Fruit fly (Drosophila melanogaster) whole organism, prepupa: ENCODE results near the gene Alg2.

Source experiments
- CG10631 ChIP-seq: fragments of 200-800 bp; sonication (Bioruptor generic); optimal IDR thresholded peaks from 2 replicates; lab custom pipeline; 2016; ENCODE audit warnings: missing biosample characterization, missing genetic modification characterization
- CG10669 ChIP-seq: fragments of 200-800 bp; sonication (Bioruptor generic); optimal IDR thresholded peaks from 3 replicates; lab custom pipeline; 2018; ENCODE audit warnings: missing biosample characterization, mild to moderate bottlenecking, missing genetic modification characterization, moderate library complexity
- CG11294 ChIP-seq: fragments of 200-800 bp; sonication (Bioruptor generic); IDR thresholded peaks from 2 replicates; pipeline ENCODE4 v1.3.6; 2022; ENCODE audit warnings: missing biosample characterization, missing genetic modification characterization
- CG11762 ChIP-seq: fragments of 200-800 bp; sonication (Bioruptor generic); optimal IDR thresholded peaks from 3 replicates; lab custom pipeline; 2016; ENCODE audit warnings: missing biosample characterization, missing genetic modification characterization; ENCODE audit not compliant: insufficient read depth
- CG11902 ChIP-seq: fragments of 200-800 bp; sonication (Bioruptor generic); optimal IDR thresholded peaks from 3 replicates; lab custom pipeline; 2016; ENCODE audit warnings: missing biosample characterization, missing genetic modification characterization
- CG15336 ChIP-seq: fragments of 200-800 bp; sonication (Bioruptor generic); IDR thresholded peaks from 2 replicates; pipeline ENCODE4 v1.3.6; 2022; ENCODE audit warnings: missing biosample characterization, missing genetic modification characterization
- CG1621 ChIP-seq: fragments of 200-800 bp; sonication (Bioruptor generic); optimal IDR thresholded peaks from 3 replicates; lab custom pipeline; 2018; ENCODE audit warnings: missing biosample characterization, mild to moderate bottlenecking, missing genetic modification characterization
- CG16779 ChIP-seq: fragments of 200-800 bp; sonication (Bioruptor generic); optimal IDR thresholded peaks from 3 replicates; lab custom pipeline; 2017; ENCODE audit warnings: missing biosample characterization, mild to moderate bottlenecking, missing genetic modification characterization
- CG3032 ChIP-seq: fragments of 200-800 bp; optimal IDR thresholded peaks from 2 replicates; lab custom pipeline; 2019; ENCODE audit warnings: missing biosample characterization, mild to moderate bottlenecking, missing genetic modification characterization, moderate library complexity
- CG32006 ChIP-seq: fragments of 200-800 bp; sonication (Bioruptor generic); optimal IDR thresholded peaks from 3 replicates; lab custom pipeline; 2017; ENCODE audit warnings: missing biosample characterization, mild to moderate bottlenecking, missing genetic modification characterization
- CG3919 ChIP-seq: fragments of 200-800 bp; sonication (Bioruptor generic); optimal IDR thresholded peaks from 3 replicates; lab custom pipeline; 2016; ENCODE audit warnings: missing biosample characterization, missing genetic modification characterization
- CG4318 ChIP-seq: fragments of 200-800 bp; sonication (Bioruptor generic); optimal IDR thresholded peaks from 3 replicates; lab custom pipeline; 2017; ENCODE audit warnings: missing biosample characterization, mild to moderate bottlenecking, missing genetic modification characterization
- CG6163 ChIP-seq: fragments of 200-800 bp; sonication (Bioruptor generic); IDR thresholded peaks from 3 replicates; pipeline ENCODE4 v1.3.6; 2022; ENCODE audit warnings: missing biosample characterization, missing genetic modification characterization
- CG6276 ChIP-seq: fragments of 200-800 bp; sonication (Bioruptor generic); optimal IDR thresholded peaks from 2 replicates; lab custom pipeline; 2017; ENCODE audit warnings: missing biosample characterization, mild to moderate bottlenecking, missing genetic modification characterization
- CG6792 ChIP-seq: fragments of 200-800 bp; sonication (Bioruptor generic); optimal IDR thresholded peaks from 3 replicates; lab custom pipeline; 2016; ENCODE audit warnings: missing biosample characterization, missing genetic modification characterization
- CG6808 ChIP-seq: fragments of 200-800 bp; sonication (Bioruptor generic); optimal IDR thresholded peaks from 3 replicates; lab custom pipeline; 2017; ENCODE audit warnings: missing biosample characterization, missing genetic modification characterization, mild to moderate bottlenecking, moderate library complexity, missing genetic modification reagents
- CG8119 ChIP-seq: fragments of 200-800 bp; sonication (Bioruptor generic); IDR thresholded peaks from 3 replicates; pipeline ENCODE4 v1.3.6; 2022; ENCODE audit warnings: missing biosample characterization, missing genetic modification characterization
- CG9139 ChIP-seq: fragments of 200-800 bp; sonication (Bioruptor generic); optimal IDR thresholded peaks from 3 replicates; lab custom pipeline; 2017; ENCODE audit warnings: missing biosample characterization, mild to moderate bottlenecking, missing genetic modification characterization
- Eip75B ChIP-seq: fragments of 200-800 bp; sonication (Bioruptor generic); optimal IDR thresholded peaks from 3 replicates; lab custom pipeline; 2016; ENCODE audit warnings: missing biosample characterization, missing genetic modification characterization
- Eip78C ChIP-seq: fragments of 200-800 bp; sonication (Bioruptor generic); peaks from one replicate; lab custom pipeline; 2016; ENCODE audit warnings: missing biosample characterization, missing genetic modification characterization
- Ets96B ChIP-seq: fragments of 200-800 bp; optimal IDR thresholded peaks from 2 replicates; lab custom pipeline; 2019; ENCODE audit warnings: missing biosample characterization, mild to moderate bottlenecking, missing genetic modification characterization, moderate library complexity
- Hr38 ChIP-seq: sonication (Bioruptor generic); optimal IDR thresholded peaks from 2 replicates; lab custom pipeline; 2016; ENCODE audit warnings: missing biosample characterization, missing genetic modification characterization
- Hr39 ChIP-seq: fragments of 200-800 bp; sonication (Bioruptor generic); optimal IDR thresholded peaks from 2 replicates; lab custom pipeline; 2016; ENCODE audit warnings: missing biosample characterization, missing genetic modification characterization
- Hr4 ChIP-seq: fragments of 200-800 bp; sonication (Bioruptor generic); optimal IDR thresholded peaks from 3 replicates; lab custom pipeline; 2016; ENCODE audit warnings: missing biosample characterization, missing genetic modification characterization
- OdsH ChIP-seq: fragments of 200-800 bp; sonication (Bioruptor generic); optimal IDR thresholded peaks from 3 replicates; lab custom pipeline; 2016; ENCODE audit warnings: missing biosample characterization, missing genetic modification characterization
- Sox102F ChIP-seq: fragments of 200-800 bp; sonication (Bioruptor generic); optimal IDR thresholded peaks from 2 replicates; lab custom pipeline; 2016; ENCODE audit warnings: missing biosample characterization, mild to moderate bottlenecking, missing genetic modification characterization
- Sox14 ChIP-seq: fragments of 200-800 bp; sonication (Bioruptor generic); optimal IDR thresholded peaks from 3 replicates; lab custom pipeline; 2016; ENCODE audit warnings: missing biosample characterization, missing genetic modification characterization
- achi ChIP-seq: fragments of 200-800 bp; sonication (Bioruptor generic); optimal IDR thresholded peaks from 3 replicates; lab custom pipeline; 2016; ENCODE audit warnings: missing biosample characterization, missing genetic modification characterization
- dac ChIP-seq: fragments of 200-800 bp; sonication (Bioruptor generic); optimal IDR thresholded peaks from 2 replicates; lab custom pipeline; 2017; ENCODE audit warnings: missing biosample characterization, mild to moderate bottlenecking, missing genetic modification characterization
- dsx ChIP-seq: fragments of 200-800 bp; optimal IDR thresholded peaks from 3 replicates; lab custom pipeline; 2019; ENCODE audit warnings: missing biosample characterization, mild to moderate bottlenecking, missing genetic modification characterization, moderate library complexity; ENCODE audit not compliant: poor library complexity, severe bottlenecking
- eg ChIP-seq: fragments of 200-800 bp; sonication (Bioruptor generic); IDR thresholded peaks from 3 replicates; pipeline ENCODE4 v1.3.6; 2022; ENCODE audit warnings: missing biosample characterization, missing genetic modification characterization
- esn ChIP-seq: fragments of 200-800 bp; sonication (Bioruptor generic); optimal IDR thresholded peaks from 2 replicates; lab custom pipeline; 2016; ENCODE audit warnings: missing biosample characterization, mild to moderate bottlenecking, missing genetic modification characterization, moderate library complexity
- fd59A ChIP-seq: fragments of 200-800 bp; sonication (Bioruptor generic); optimal IDR thresholded peaks from 2 replicates; lab custom pipeline; 2017; ENCODE audit warnings: missing biosample characterization, mild to moderate bottlenecking, missing genetic modification characterization, missing genetic modification reagents
- net ChIP-seq: fragments of 200-800 bp; sonication (Bioruptor generic); optimal IDR thresholded peaks from 3 replicates; lab custom pipeline; 2016; ENCODE audit warnings: missing biosample characterization, missing genetic modification characterization
- pdm3 ChIP-seq: fragments of 200-800 bp; sonication (Bioruptor generic); optimal IDR thresholded peaks from 3 replicates; lab custom pipeline; 2016; ENCODE audit warnings: missing biosample characterization, missing genetic modification characterization
- salr ChIP-seq, 2 experiments: fragments of 200-800 bp; sonication (Bioruptor generic); optimal IDR thresholded peaks; 3 replicates each; lab custom pipeline; 2016 to 2018; ENCODE audit warnings: missing biosample characterization in 2 of 2, missing genetic modification characterization in 2 of 2, mild to moderate bottlenecking in 1 of 2
- spab ChIP-seq: fragments of 200-800 bp; sonication (Bioruptor generic); optimal IDR thresholded peaks from 2 replicates; lab custom pipeline; 2017; ENCODE audit warnings: missing biosample characterization, mild to moderate bottlenecking, missing genetic modification characterization, missing genetic modification reagents
- ss ChIP-seq, 2 experiments: fragments of 200-800 bp; sonication (Bioruptor generic); optimal IDR thresholded peaks; 2 replicates in 1 of 2; 3 replicates in 1 of 2; lab custom pipeline; 2017 to 2018; ENCODE audit warnings: mild to moderate bottlenecking in 2 of 2, missing biosample characterization in 2 of 2, missing genetic modification characterization in 2 of 2, moderate library complexity in 1 of 2

The Alg2 gene

DNA sequence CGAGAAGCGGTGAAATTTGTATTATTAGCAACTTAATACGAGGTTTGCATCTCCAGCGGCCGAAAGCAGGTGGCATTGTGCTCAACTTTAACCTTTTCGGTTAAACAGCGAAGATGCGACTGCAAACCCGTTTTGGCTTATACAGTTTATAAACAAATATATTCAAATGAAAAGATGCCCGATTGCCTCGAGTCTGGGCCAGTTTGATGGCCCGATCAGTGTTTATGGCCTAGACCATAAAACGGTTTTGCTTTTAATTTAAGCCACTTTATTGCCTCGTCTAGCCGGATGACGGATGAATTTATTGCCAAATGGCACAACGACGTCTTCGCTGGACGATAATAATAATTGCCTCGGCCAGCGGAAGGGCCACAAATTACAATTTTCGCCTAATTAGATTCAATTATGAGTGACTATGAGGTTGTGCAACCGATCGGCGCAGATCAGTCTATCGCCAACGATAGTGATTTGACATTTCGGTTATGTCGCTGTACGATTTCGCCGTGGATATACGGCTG lies 41.0 kb upstream of the Alg2 start:
- TF ChIP-seq Hr39: no peak

DNA sequence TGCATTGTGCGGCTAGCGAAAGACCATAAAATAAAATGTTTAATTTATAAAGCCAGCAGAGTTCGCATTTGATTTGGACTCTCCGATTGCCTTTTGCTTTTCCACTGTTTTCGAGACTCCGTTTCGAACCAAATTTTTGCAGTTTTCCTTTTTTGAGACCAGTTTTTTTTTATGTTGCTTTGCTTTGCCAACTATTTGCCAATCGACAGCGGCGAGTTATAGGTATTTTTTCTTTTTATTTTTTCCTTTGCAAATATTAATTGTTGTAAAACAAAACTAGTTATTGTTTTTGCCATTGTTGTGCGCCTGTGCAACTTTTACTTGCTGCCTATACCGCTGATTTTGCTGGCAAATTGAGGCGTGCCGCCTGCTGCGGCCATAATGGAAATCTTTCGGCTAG lies 38.1 kb upstream of the Alg2 start:
- TF ChIP-seq CG16779 (tag; lab: Kevin White, UChicago) (no peak), CG3032 (tag; lab: Kevin White, UChicago) (no peak), CG6276 (peak; percentile 58), CG8119 (GFP tag; lab: Robert Waterston, UW) (peak; percentile 53; the same call in 1 of the 3 replicates), CG6163 (GFP tag; lab: Robert Waterston, UW) (0 out of 3 replicates have a peak, but pooled peaks have one; percentile 30), eg (peak; percentile 34; the same call in 1 of the 3 replicates), Hr4 (GFP tag; lab: Kevin White, UChicago) (no peak)
- TF ChIP-seq, all 60 proteins: peak for 4

DNA sequence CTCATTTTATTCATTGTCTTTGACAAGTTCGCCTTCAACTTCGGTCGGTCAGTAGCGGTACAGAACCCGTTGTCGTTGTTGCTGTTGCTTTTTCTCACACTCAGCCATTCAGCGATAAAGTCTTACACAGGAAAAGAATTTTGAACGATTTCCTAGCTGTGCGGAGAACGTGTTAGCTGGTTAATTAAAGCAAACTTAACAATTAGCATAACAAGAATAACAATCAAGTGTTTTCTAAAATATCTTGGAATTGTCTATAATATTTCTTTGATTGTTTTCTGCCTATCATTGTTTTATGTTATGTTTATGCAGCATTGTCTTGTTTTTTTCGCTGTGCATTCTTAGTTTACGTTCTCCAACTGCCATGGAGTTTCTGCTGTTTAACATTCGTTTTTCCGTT lies 37.5 kb upstream of the Alg2 start:
- TF ChIP-seq CG11762: peak; percentile 36
- TF ChIP-seq CG10669: peak; percentile 61
- TF ChIP-seq spab (GFP tag; lab: Kevin White, UChicago): peak; percentile 67
- TF ChIP-seq CG3032 (tag; lab: Kevin White, UChicago): peak; percentile 57
- peak; percentile 30 for TF ChIP-seq Sox14 (GFP tag; lab: Kevin White, UChicago)
- TF ChIP-seq CG11294 (GFP tag; lab: Robert Waterston, UW): no peak
- no peak for TF ChIP-seq Hr39
- TF ChIP-seq CG6792: no peak
- no peak for TF ChIP-seq dac (GFP tag; lab: Kevin White, UChicago)
- TF ChIP-seq OdsH (GFP tag; lab: Kevin White, UChicago): peak; percentile 40
- peak; percentile 62 for TF ChIP-seq CG10631 (GFP tag; lab: Kevin White, UChicago)
- peak; percentile 33 for TF ChIP-seq CG4318 (GFP tag; lab: Kevin White, UChicago)
- peak; percentile 10; the same call in 1 of the 3 replicates for TF ChIP-seq eg
- peak; percentile 52 for TF ChIP-seq fd59A (GFP tag; lab: Kevin White, UChicago)
- TF ChIP-seq Sox102F (GFP tag; lab: Kevin White, UChicago): no peak
- TF ChIP-seq CG3919 (GFP tag; lab: Kevin White, UChicago): peak; percentile 1
- peak; percentile 79 for TF ChIP-seq Eip78C (GFP tag; lab: Kevin White, UChicago)
- TF ChIP-seq achi: peak; percentile 28
- peak; percentile 33 for TF ChIP-seq Eip75B
- peak; percentile 63 for TF ChIP-seq dsx (GFP tag; lab: Kevin White, UChicago)
- TF ChIP-seq Ets96B (tag; lab: Kevin White, UChicago): peak; percentile 62
- peak; percentile 14 for TF ChIP-seq Hr4 (GFP tag; lab: Kevin White, UChicago)
- TF ChIP-seq net (GFP tag; lab: Kevin White, UChicago): peak; percentile 37
- TF ChIP-seq salr (GFP tag; optimal IDR thresholded peaks at IDR 0.05; lab: Kevin White, UChicago): peak in 1 of 2 experiments; percentile 18
- peak; percentile 35 to 61 for TF ChIP-seq ss (GFP tag; optimal IDR thresholded peaks at IDR 0.05; lab: Kevin White, UChicago)
- TF ChIP-seq CG1621 (tag; lab: Kevin White, UChicago): peak; percentile 44
- peak; percentile 6 for TF ChIP-seq pdm3 (GFP tag; lab: Kevin White, UChicago)
- TF ChIP-seq CG11902: no peak
- peak; percentile 57 for TF ChIP-seq CG32006 (GFP tag; lab: Kevin White, UChicago)
- peak; percentile 51; the same call in 1 of the 2 replicates for TF ChIP-seq CG15336 (GFP tag; lab: Robert Waterston, UW)
- TF ChIP-seq CG9139 (GFP tag; lab: Kevin White, UChicago): no peak
- TF ChIP-seq esn (GFP tag; lab: Kevin White, UChicago): no peak
- 0 out of 3 replicates have a peak, but pooled peaks have one; percentile 16 for TF ChIP-seq CG8119 (GFP tag; lab: Robert Waterston, UW)
- 0 out of 3 replicates have a peak, but pooled peaks have one; percentile 26 for TF ChIP-seq CG6163 (GFP tag; lab: Robert Waterston, UW)
- no peak for TF ChIP-seq Hr38 (GFP tag; lab: Kevin White, UChicago)
- TF ChIP-seq CG6808 (GFP tag; lab: Kevin White, UChicago): peak; percentile 71
